Fruit fly (Drosophila melanogaster) whole organism, wandering third instar larva: Measurements from ENCODE around the gene IntS2.

ENCODE experiments used
- CG32264 ChIP-seq: fragments of 200-800 bp; sonication (Bioruptor generic); optimal IDR thresholded peaks from 2 replicates; lab custom pipeline; 2016; ENCODE audit warnings: missing biosample characterization, missing genetic modification characterization
- Dfd ChIP-seq: fragments of >200 bp; optimal IDR thresholded peaks from 2 replicates; lab custom pipeline; 2017; ENCODE audit warnings: missing biosample characterization, missing genetic modification characterization
- Hnf4 ChIP-seq: fragments of 200-800 bp; sonication (Bioruptor generic); optimal IDR thresholded peaks from 2 replicates; lab custom pipeline; 2016; ENCODE audit warnings: missing biosample characterization, mild to moderate bottlenecking, missing genetic modification characterization
- Jra ChIP-seq: sonication (Bioruptor generic); optimal IDR thresholded peaks from 2 replicates; lab custom pipeline; 2016; ENCODE audit warnings: missing biosample characterization, missing genetic modification characterization
- Mio ChIP-seq: sonication (Bioruptor generic); optimal IDR thresholded peaks from 2 replicates; lab custom pipeline; 2016; ENCODE audit warnings: missing biosample characterization, missing genetic modification characterization
- Myc ChIP-seq: fragments of >200 bp; optimal IDR thresholded peaks from 2 replicates; lab custom pipeline; 2017
- N ChIP-seq: fragments of >200 bp; optimal IDR thresholded peaks from 2 replicates; lab custom pipeline; 2018; ENCODE audit warnings: missing biosample characterization, missing external identifiers, missing genetic modification characterization
- Rel ChIP-seq, 2 experiments: fragments of 200-800 bp; sonication (Bioruptor generic) in 1 of 2; optimal IDR thresholded peaks; 2 replicates in 1 of 2; 3 replicates in 1 of 2; lab custom pipeline; 2016 to 2019; ENCODE audit warnings: mild to moderate bottlenecking in 2 of 2, missing biosample characterization in 2 of 2, missing genetic modification characterization in 2 of 2, moderate library complexity in 1 of 2
- brk ChIP-seq: fragments of 200-800 bp; sonication (Bioruptor generic); optimal IDR thresholded peaks from 2 replicates; lab custom pipeline; 2016; ENCODE audit warnings: missing biosample characterization, mild to moderate bottlenecking, missing genetic modification characterization
- dsf ChIP-seq: sonication (Bioruptor generic); optimal IDR thresholded peaks from 2 replicates; lab custom pipeline; 2016; ENCODE audit warnings: missing biosample characterization, missing genetic modification characterization, borderline replicate concordance
- ey ChIP-seq: fragments of 200-800 bp; sonication (Bioruptor generic); optimal IDR thresholded peaks from 2 replicates; lab custom pipeline; 2016; ENCODE audit warnings: missing biosample characterization, missing genetic modification characterization
- fru ChIP-seq: fragments of 200-800 bp; sonication (Bioruptor generic); optimal IDR thresholded peaks from 3 replicates; lab custom pipeline; 2016; ENCODE audit warnings: missing biosample characterization, mild to moderate bottlenecking, missing genetic modification characterization
- psq ChIP-seq: fragments of 200-800 bp; sonication (Bioruptor generic); optimal IDR thresholded peaks from 3 replicates; lab custom pipeline; 2017; ENCODE audit warnings: missing biosample characterization, mild to moderate bottlenecking, missing genetic modification characterization, moderate library complexity
- tai ChIP-seq: sonication (Bioruptor generic); optimal IDR thresholded peaks from 2 replicates; lab custom pipeline; 2016; ENCODE audit warnings: missing biosample characterization, missing genetic modification characterization
- usp ChIP-seq: fragments of >200 bp; optimal IDR thresholded peaks from 2 replicates; lab custom pipeline; 2017; ENCODE audit warnings: missing biosample characterization, missing genetic modification characterization

The IntS2 gene

dm6 chrX:17624223-17624982, 32.2 kb downstream of the IntS2 start:
- TF ChIP-seq usp (GFP tag; lab: Kevin White, UChicago) (no peak), brk (GFP tag; lab: Kevin White, UChicago) (peak; percentile 56), Myc (lab: Kevin White, UChicago) (no peak), tai (peak; percentile 77), Rel (GFP tag; optimal IDR thresholded peaks at IDR 0.05; lab: Kevin White, UChicago) (peak; percentile 68), Rel (tag; optimal IDR thresholded peaks at IDR 0.05; lab: Kevin White, UChicago) (peak; percentile 76)

DNA sequence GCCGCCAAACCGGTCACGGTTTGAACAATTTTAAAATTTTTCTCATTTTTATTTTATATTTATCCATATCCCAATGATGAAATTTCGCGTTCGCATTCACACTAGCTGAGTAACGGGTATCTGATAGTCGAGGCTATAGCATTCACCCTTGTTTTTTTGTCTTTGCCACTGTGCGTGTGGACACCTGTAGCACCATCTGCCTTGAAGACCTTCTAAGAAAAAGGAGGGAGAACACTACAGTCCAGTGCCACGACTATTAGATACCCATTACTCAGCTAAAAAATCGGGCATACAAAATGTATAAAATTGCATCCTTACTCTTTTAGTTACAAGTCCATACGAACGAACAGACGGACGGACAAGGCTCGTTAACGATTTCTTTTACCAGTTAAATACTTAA, 34.4 kb downstream of the IntS2 start:
- TF ChIP-seq CG32264 (no peak), Mio (no peak), Dfd (GFP tag; lab: Kevin White, UChicago) (peak; percentile 41), dsf (GFP tag; lab: Kevin White, UChicago) (no peak), fru (GFP tag; lab: Kevin White, UChicago) (no peak), Jra (GFP tag; lab: Kevin White, UChicago) (no peak), ey (no peak), N (GFP tag; lab: Kevin White, UChicago) (no peak), Hnf4 (GFP tag; lab: Kevin White, UChicago) (no peak)

dm6 chrX:17611455-17611854, 45.2 kb downstream of the IntS2 start:
- no peak for TF ChIP-seq psq (GFP tag; lab: Kevin White, UChicago)
- TF ChIP-seq tai = no peak
- TF ChIP-seq Jra (GFP tag; lab: Kevin White, UChicago) = no peak
